Fruit fly (Drosophila melanogaster): Measurements from ENCODE around the gene CG7573.

Gene CG7573

DNA sequence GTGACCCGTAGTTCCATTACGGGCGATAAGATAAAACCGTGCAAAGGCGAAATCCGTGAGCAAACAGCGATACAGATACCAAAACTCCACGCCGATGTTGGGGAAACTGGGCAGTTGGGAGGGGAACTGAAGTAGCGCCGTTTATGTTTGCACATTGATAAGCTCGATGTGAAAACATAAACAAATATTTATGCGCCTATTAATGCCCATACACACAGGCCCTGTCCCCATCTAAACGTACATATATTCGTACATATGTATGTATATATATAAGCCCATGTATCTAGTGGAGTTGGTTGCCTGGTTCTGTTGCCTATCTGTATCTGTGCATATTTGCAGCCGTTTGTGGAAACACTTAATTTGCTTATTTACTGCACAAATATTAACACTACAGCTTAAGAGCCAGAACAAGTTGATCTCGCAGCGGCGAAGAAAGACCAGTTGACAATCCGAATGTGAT, 42.8 kb downstream of the CG7573 start (continued):
- TF ChIP-seq CG13775 (GFP tag; optimal IDR thresholded peaks at IDR 0.05) = peak; percentile 44
- peak; percentile 76 for TF ChIP-seq tap (tag; optimal IDR thresholded peaks at IDR 0.05)
- peak; percentile 24 for TF ChIP-seq CG3163 (GFP tag; optimal IDR thresholded peaks at IDR 0.05)
- peak; percentile 58 for TF ChIP-seq CG18476 (GFP tag; optimal IDR thresholded peaks at IDR 0.05)
- TF ChIP-seq CG4730 (GFP tag; IDR thresholded peaks at IDR 0.05) = peak; percentile 30; the same call in 1 of the 2 replicates
- TF ChIP-seq jigr1 (GFP tag; IDR thresholded peaks at IDR 0.05) = no peak
- TF ChIP-seq CG33213 (GFP tag; optimal IDR thresholded peaks at IDR 0.05) = peak; percentile 56
- no peak for TF ChIP-seq gt (GFP tag; IDR thresholded peaks at IDR 0.05)
- peak; percentile 71 for TF ChIP-seq YL-1 (GFP tag; optimal IDR thresholded peaks at IDR 0.05)
- TF ChIP-seq CG17361 (GFP tag; IDR thresholded peaks at IDR 0.05) = peak; percentile 70; the same call in 1 of the 3 replicates
- TF ChIP-seq Tbp (GFP tag; optimal IDR thresholded peaks at IDR 0.05) = no peak
- TF ChIP-seq Stat92E (GFP tag; optimal IDR thresholded peaks at IDR 0.05) = no peak
- TF ChIP-seq HLHmδ (GFP tag; optimal IDR thresholded peaks at IDR 0.05) = no peak
- no peak for TF ChIP-seq Elba2 (GFP tag; optimal IDR thresholded peaks at IDR 0.05)
- TF ChIP-seq Jarid2 (GFP tag; optimal IDR thresholded peaks at IDR 0.05) = peak; percentile 62
- no peak for TF ChIP-seq Sin3A (optimal IDR thresholded peaks at IDR 0.05)
- TF ChIP-seq dan (GFP tag; IDR thresholded peaks at IDR 0.05) = no peak
- TF ChIP-seq CG8359 (GFP tag; optimal IDR thresholded peaks at IDR 0.05; ENCODE audit: borderline replicate concordance) = peak; percentile 76
- no peak for TF ChIP-seq CG13624 (GFP tag; optimal IDR thresholded peaks at IDR 0.05)
- TF ChIP-seq CG9437 (GFP tag; optimal IDR thresholded peaks at IDR 0.05) = peak; percentile 24
- TF ChIP-seq zfh1 (GFP tag; IDR thresholded peaks at IDR 0.05) = peak; percentile 78
- peak; percentile 74 for TF ChIP-seq CG10462 (GFP tag; optimal IDR thresholded peaks at IDR 0.05)
- peak; percentile 0 for TF ChIP-seq MESR4 (GFP tag; optimal IDR thresholded peaks at IDR 0.05)
- peak; percentile 30 for TF ChIP-seq Atf3 (GFP tag; optimal IDR thresholded peaks at IDR 0.05)
- TF ChIP-seq CG8089 (GFP tag; optimal IDR thresholded peaks at IDR 0.05) = peak; percentile 59
- TF ChIP-seq Fer2 (tag; optimal IDR thresholded peaks at IDR 0.05) = peak; percentile 21
- no peak for TF ChIP-seq hth (optimal IDR thresholded peaks at IDR 0.05)
- no peak for TF ChIP-seq Hr3 (GFP tag; optimal IDR thresholded peaks at IDR 0.05)
- no peak for TF ChIP-seq CG9215 (GFP tag; IDR thresholded peaks at IDR 0.05)
- TF ChIP-seq CG3065 (GFP tag; optimal IDR thresholded peaks at IDR 0.05) = peak; percentile 35
- peak; percentile 26 for TF ChIP-seq eyg (GFP tag; optimal IDR thresholded peaks at IDR 0.05)
- TF ChIP-seq Ets65A (GFP tag) = no peak
- peak; percentile 70 for TF ChIP-seq fd3F (GFP tag; optimal IDR thresholded peaks at IDR 0.05)
- TF ChIP-seq CG18619 (GFP tag; optimal IDR thresholded peaks at IDR 0.05) = peak; percentile 74
- TF ChIP-seq Dll (GFP tag; IDR thresholded peaks at IDR 0.05; ENCODE audit: partially characterized antibody) = no peak
- peak; percentile 72 for TF ChIP-seq CG17186 (GFP tag; optimal IDR thresholded peaks at IDR 0.05)
- TF ChIP-seq ab (GFP tag; optimal IDR thresholded peaks at IDR 0.05) = no peak
- TF ChIP-seq maf-S (GFP tag; optimal IDR thresholded peaks at IDR 0.05) = peak; percentile 43
- no peak for TF ChIP-seq Mrtf (GFP tag; IDR thresholded peaks at IDR 0.05)
- TF ChIP-seq grau (tag; optimal IDR thresholded peaks at IDR 0.05) = peak; percentile 50
- 0 out of 3 replicates have a peak, but pooled peaks have one; percentile 46 for TF ChIP-seq CG3726 (GFP tag; IDR thresholded peaks at IDR 0.05)
- peak in 1 of 2 experiments; percentile 15 for TF ChIP-seq crp (GFP tag; optimal IDR thresholded peaks at IDR 0.05)
- no peak; the same call in none of the 2 replicates for TF ChIP-seq CG17328 (GFP tag; IDR thresholded peaks at IDR 0.05)
- TF ChIP-seq NC2α (GFP tag; optimal IDR thresholded peaks at IDR 0.05) = peak; percentile 47
- peak; percentile 81 for TF ChIP-seq CG10209 (GFP tag; optimal IDR thresholded peaks at IDR 0.05)
- TF ChIP-seq otp (GFP tag; IDR thresholded peaks at IDR 0.05) = peak; percentile 80
- TF ChIP-seq CG2120 (GFP tag; optimal IDR thresholded peaks at IDR 0.05) = peak; percentile 43
- peak; percentile 80 for TF ChIP-seq CG17359 (tag; optimal IDR thresholded peaks at IDR 0.05)
- no peak; the same call in 1 of the 2 replicates for TF ChIP-seq CG14441 (GFP tag; IDR thresholded peaks at IDR 0.05)
- peak; percentile 45 for TF ChIP-seq twi (tag; optimal IDR thresholded peaks at IDR 0.05)
- TF ChIP-seq tgo (GFP tag; IDR thresholded peaks at IDR 0.05) = peak; percentile 39; the same call in 1 of the 3 replicates
- no peak for TF ChIP-seq Ssrp (tag; optimal IDR thresholded peaks at IDR 0.05)

All from whole organism, embryonic.